Worm (Caenorhabditis elegans): ENCODE data around the gene twk-46.

Gene twk-46

ce11 chrV:19073169-19073568 is 13.2 kb downstream of the twk-46 start:
- TF ChIP-seq Y79H2A.3 (GFP tag; conservative IDR thresholded peaks at IDR 0.05) = no peak
- TF ChIP-seq attf-5 (GFP tag; optimal IDR thresholded peaks at IDR 0.05) = no peak
- no peak for TF ChIP-seq die-1 (tag; optimal IDR thresholded peaks at IDR 0.05)
- no peak for TF ChIP-seq nhr-179 (tag; optimal IDR thresholded peaks at IDR 0.05)
- no peak for TF ChIP-seq xnd-1 (tag; optimal IDR thresholded peaks at IDR 0.05)
- no peak for TF ChIP-seq ztf-3 (GFP tag; optimal IDR thresholded peaks at IDR 0.05)
- TF ChIP-seq lag-1 (GFP tag; IDR thresholded peaks at IDR 0.05) = no peak
- no peak for TF ChIP-seq mxl-1 (tag; optimal IDR thresholded peaks at IDR 0.05)

ce11 chrV:19076835-19077234 is 16.9 kb downstream of the twk-46 start:
- TF ChIP-seq sptf-2 (GFP tag; optimal IDR thresholded peaks at IDR 0.05) (no peak), ceh-100 (GFP tag; IDR thresholded peaks at IDR 0.05) (no peak), nfyb-1 (GFP tag; IDR thresholded peaks at IDR 0.05) (no peak), F10E7.11 (tag; optimal IDR thresholded peaks at IDR 0.05) (no peak), akir-1 (GFP tag; optimal IDR thresholded peaks at IDR 0.05) (no peak)

DNA sequence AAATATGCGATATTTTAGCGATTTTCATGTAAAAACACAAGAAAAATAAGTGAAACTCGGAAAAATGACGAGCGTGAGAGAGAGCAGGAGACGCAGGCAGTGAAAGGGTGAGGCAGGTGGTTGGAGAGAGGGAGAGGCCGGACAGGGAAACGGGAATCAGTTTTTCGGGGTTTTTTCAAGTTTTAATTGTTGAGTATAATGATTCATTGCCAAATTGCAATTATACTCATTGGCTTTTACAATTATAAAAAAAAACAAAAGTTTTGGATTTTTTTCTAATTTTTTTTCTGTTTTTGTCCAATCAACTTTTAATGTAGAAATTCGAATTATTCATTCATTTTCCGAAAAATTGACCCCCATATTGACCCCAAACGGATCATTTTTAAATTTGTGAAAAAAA is 22.6 kb downstream of the twk-46 start, which contains the start of gene nhr-95:
Gene nhr-95 (minus strand): TSS at position 101 of the 400 bp plus-strand sequence.
- TF ChIP-seq madf-6 (GFP tag; IDR thresholded peaks at IDR 0.05) = no peak
- no peak for TF ChIP-seq ceh-40 (GFP tag; IDR thresholded peaks at IDR 0.05)
- TF ChIP-seq mcd-1 (GFP tag; IDR thresholded peaks at IDR 0.05) = no peak
- TF ChIP-seq rpc-1 (optimal IDR thresholded peaks at IDR 0.05) = no peak
- TF ChIP-seq rpc-1 (tag; optimal IDR thresholded peaks at IDR 0.05) = peak; percentile 23

ce11 chrV:19083789-19084188 is 23.8 kb downstream of the twk-46 start:
- TF ChIP-seq lin-40 (tag; optimal IDR thresholded peaks at IDR 0.05) (no peak), lsl-1 (GFP tag; optimal IDR thresholded peaks at IDR 0.05) (no peak), aptf-3 (GFP tag; IDR thresholded peaks at IDR 0.05) (no peak), D2030.7 (GFP tag; IDR thresholded peaks at IDR 0.05) (no peak), zim-3 (tag; optimal IDR thresholded peaks at IDR 0.05) (no peak), C06A6.2 (GFP tag; conservative IDR thresholded peaks at IDR 0.05) (no peak), lir-1 (GFP tag; conservative IDR thresholded peaks at IDR 0.05) (no peak), T26A5.8 (tag; optimal IDR thresholded peaks at IDR 0.05) (no peak), nhr-120 (GFP tag; IDR thresholded peaks at IDR 0.05) (no peak), rpc-1 (optimal IDR thresholded peaks at IDR 0.05) (peak; percentile 9), rpc-1 (tag; optimal IDR thresholded peaks at IDR 0.05) (peak; percentile 51), zfh-2 (GFP tag; conservative IDR thresholded peaks at IDR 0.05) (no peak), F22D6.2 (tag; optimal IDR thresholded peaks at IDR 0.05) (no peak), let-607 (tag; optimal IDR thresholded peaks at IDR 0.05) (no peak), nhr-80 (tag; optimal IDR thresholded peaks at IDR 0.05) (peak; percentile 54), gei-17 (GFP tag; optimal IDR thresholded peaks at IDR 0.05) (no peak), akir-1 (GFP tag; optimal IDR thresholded peaks at IDR 0.05) (no peak), ceh-27 (GFP tag; optimal IDR thresholded peaks at IDR 0.05) (no peak), B0035.1 (tag; optimal IDR thresholded peaks at IDR 0.05) (no peak), tbp1 (GFP tag; optimal IDR thresholded peaks at IDR 0.05) (peak; percentile 43), nhr-90 (tag; optimal IDR thresholded peaks at IDR 0.05) (no peak), ceh-79 (tag; optimal IDR thresholded peaks at IDR 0.05) (no peak)

Measured in whole organism, young adult.